Comparison of ENCODE assay signal across 2 fruit fly cellular contexts in the genomic region with DNA sequence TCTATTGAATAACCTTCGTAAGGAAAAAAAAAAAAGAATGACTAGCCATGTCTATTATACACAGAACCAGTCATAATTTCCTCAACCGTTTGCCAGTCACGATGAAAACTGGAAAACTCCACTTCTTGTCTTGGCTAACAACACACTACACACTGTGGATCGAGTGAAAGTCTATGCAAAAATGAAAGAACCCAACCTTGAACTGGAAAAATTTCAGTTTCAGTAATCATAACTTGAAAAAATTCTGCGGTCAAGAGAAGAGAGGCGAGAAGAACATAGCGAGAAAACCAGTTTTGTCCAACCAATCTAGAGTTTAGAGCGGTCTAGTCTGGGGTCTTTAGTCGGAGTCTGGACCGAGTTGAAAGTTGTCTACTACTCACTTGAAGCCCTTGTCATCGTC.
TF ChIP-seq lines count a peak whose summit lies in the region.

No protein-coding gene starts in this region.

- no peak for TF ChIP-seq CTCF in whole organism, embryonic (GFP tag; optimal IDR thresholded peaks at IDR 0.05; lab: Kevin White, UChicago)

TF ChIP-seq in whole organism, embryonic, 481 proteins besides CTCF, POLR2A, EP300 and RAD21:
- peak; percentile 98 for TF ChIP-seq Blimp-1 (GFP tag; optimal IDR thresholded peaks at IDR 0.05; lab: Kevin White, UChicago)
- no peak for TF ChIP-seq pfk (GFP tag; optimal IDR thresholded peaks at IDR 0.05; lab: Kevin White, UChicago)
- TF ChIP-seq bab2 (GFP tag; optimal IDR thresholded peaks at IDR 0.05; lab: Kevin White, UChicago): no peak

TF ChIP-seq in whole organism, pupa, 21 proteins besides CTCF, POLR2A, EP300 and RAD21:
- no peak for TF ChIP-seq fd96Ca (GFP tag; IDR thresholded peaks at IDR 0.05; lab: Robert Waterston, UW)
- TF ChIP-seq CG14655 (GFP tag; optimal IDR thresholded peaks at IDR 0.05; lab: Kevin White, UChicago): peak; percentile 19
- TF ChIP-seq Pif1B (GFP tag; optimal IDR thresholded peaks at IDR 0.05; lab: Kevin White, UChicago): no peak
- no peak for TF ChIP-seq rn (GFP tag; IDR thresholded peaks at IDR 0.05; lab: Robert Waterston, UW)
- no peak for TF ChIP-seq CG8159 (tag; optimal IDR thresholded peaks at IDR 0.05; lab: Kevin White, UChicago)
- no peak for TF ChIP-seq Ets98B (GFP tag; IDR thresholded peaks at IDR 0.05; lab: Robert Waterston, UW)
- no peak for TF ChIP-seq CG9948 (tag; optimal IDR thresholded peaks at IDR 0.05; lab: Kevin White, UChicago)
- no peak for TF ChIP-seq CG15710 (tag; optimal IDR thresholded peaks at IDR 0.05; lab: Kevin White, UChicago)
- TF ChIP-seq Snoo (tag; optimal IDR thresholded peaks at IDR 0.05; lab: Kevin White, UChicago): no peak
- peak; percentile 31 for TF ChIP-seq CG8301 (tag; optimal IDR thresholded peaks at IDR 0.05; lab: Kevin White, UChicago)
- no peak for TF ChIP-seq Pif1A (GFP tag; optimal IDR thresholded peaks at IDR 0.05; lab: Kevin White, UChicago)
- TF ChIP-seq CG4496 (GFP tag; IDR thresholded peaks at IDR 0.05; lab: Robert Waterston, UW): no peak
- no peak for TF ChIP-seq CG34367 (tag; optimal IDR thresholded peaks at IDR 0.05; lab: Kevin White, UChicago)
- no peak for TF ChIP-seq D1 (tag; optimal IDR thresholded peaks at IDR 0.05; lab: Kevin White, UChicago)
- TF ChIP-seq CG12605 (GFP tag; IDR thresholded peaks at IDR 0.05; lab: Robert Waterston, UW): no peak
- TF ChIP-seq CG32121 (GFP tag; IDR thresholded peaks at IDR 0.05; lab: Robert Waterston, UW): no peak
- no peak for TF ChIP-seq CG17806 (tag; optimal IDR thresholded peaks at IDR 0.05; lab: Kevin White, UChicago)
- TF ChIP-seq EcR (GFP tag; optimal IDR thresholded peaks at IDR 0.05; lab: Kevin White, UChicago): peak; percentile 47
- no peak for TF ChIP-seq gl (tag; optimal IDR thresholded peaks at IDR 0.05; lab: Kevin White, UChicago)
- no peak for TF ChIP-seq CG13204 (GFP tag; optimal IDR thresholded peaks at IDR 0.05; lab: Kevin White, UChicago)
